Worm (Caenorhabditis elegans) whole organism, late embryonic: ENCODE results near the gene arv-1.

Experiments used
- ceh-18 ChIP-seq: sonication (generic microtip); optimal IDR thresholded peaks from 2 replicates; lab custom pipeline; 2016; ENCODE audit warnings: missing genetic modification characterization, missing compliant biosample characterization
- ceh-2 ChIP-seq: sonication (generic microtip); optimal IDR thresholded peaks from 2 replicates; lab custom pipeline; 2016; ENCODE audit warnings: missing genotype, missing genetic modification characterization, missing compliant biosample characterization
- ceh-6 ChIP-seq: fragments of 200-800 bp; sonication (Bioruptor generic); optimal IDR thresholded peaks from 2 replicates; lab custom pipeline; 2018; ENCODE audit warnings: mild to moderate bottlenecking, missing genetic modification characterization, missing compliant biosample characterization
- ceh-9 ChIP-seq: sonication (generic microtip); optimal IDR thresholded peaks from 2 replicates; lab custom pipeline; 2016; ENCODE audit warnings: mild to moderate bottlenecking, missing genetic modification characterization, inconsistent platforms, missing compliant biosample characterization
- elt-2 ChIP-seq: sonication (generic microtip); optimal IDR thresholded peaks from 2 replicates; lab custom pipeline; 2016; ENCODE audit warnings: missing genetic modification reagents, missing genetic modification characterization, missing compliant biosample characterization
- ets-4 ChIP-seq: sonication (generic microtip); optimal IDR thresholded peaks from 2 replicates; lab custom pipeline; 2016; ENCODE audit warnings: missing genetic modification characterization, missing compliant biosample characterization
- nfya-1 ChIP-seq: sonication (generic microtip); optimal IDR thresholded peaks from 2 replicates; lab custom pipeline; 2017; ENCODE audit warnings: missing genetic modification characterization, mild to moderate bottlenecking, missing compliant biosample characterization, antibody characterized with exemption, moderate library complexity
- npax-4 ChIP-seq: sonication (generic microtip); optimal IDR thresholded peaks from 2 replicates; lab custom pipeline; 2016; ENCODE audit warnings: missing genetic modification characterization, missing compliant biosample characterization
- unc-86 ChIP-seq: sonication (generic microtip); optimal IDR thresholded peaks from 2 replicates; lab custom pipeline; 2016; ENCODE audit warnings: missing genetic modification characterization, missing compliant biosample characterization

DNA sequence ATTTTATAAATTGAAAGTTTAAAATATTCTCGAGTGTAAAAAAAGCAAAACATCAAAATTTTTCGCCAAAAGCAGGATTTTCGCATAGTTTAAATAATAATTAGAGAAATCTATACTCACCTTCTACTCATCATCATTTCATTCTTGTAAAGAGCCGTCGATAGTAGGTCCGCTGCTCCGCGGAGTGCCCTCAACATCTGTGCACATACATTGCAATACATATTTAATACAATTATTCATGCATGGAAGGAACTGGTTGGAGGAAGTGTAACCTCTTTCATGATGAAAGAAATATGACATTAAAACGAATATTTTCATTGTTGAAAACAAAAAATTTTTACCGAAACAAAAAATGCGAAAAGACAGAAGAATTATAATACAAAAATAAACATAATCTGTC is 41.7 kb upstream of the arv-1 start, which contains the start of gene mrps-14:
- TF ChIP-seq elt-2: no peak
- no peak for TF ChIP-seq ceh-18 (tag; lab: Kevin White, UChicago)
- TF ChIP-seq nfya-1 (tag; lab: Kevin White, UChicago): no peak
- no peak for TF ChIP-seq ceh-6 (GFP tag; lab: Kevin White, UChicago)
- TF ChIP-seq ceh-2 (tag; lab: Kevin White, UChicago): no peak
- TF ChIP-seq unc-86 (tag; lab: Kevin White, UChicago): no peak
- TF ChIP-seq ets-4 (tag; lab: Kevin White, UChicago): no peak
- no peak for TF ChIP-seq ceh-9 (tag; lab: Kevin White, UChicago)
- no peak for TF ChIP-seq npax-4
